Fruit fly (Drosophila melanogaster) whole organism, pupa: ENCODE measurements around the gene santa-maria.

ENCODE experiments used
- CG10348 ChIP-seq: fragments of 200-800 bp; sonication (Bioruptor generic); IDR thresholded peaks from 2 replicates; pipeline ENCODE4 v1.3.6; 2022; ENCODE audit warnings: missing biosample characterization, missing genetic modification characterization
- CG12605 ChIP-seq: fragments of 200-800 bp; sonication (Bioruptor generic); IDR thresholded peaks from 2 replicates; pipeline ENCODE4 v1.3.6; 2022; ENCODE audit warnings: missing biosample characterization, missing genetic modification characterization
- CG13204 ChIP-seq: fragments of 200-800 bp; sonication (Bioruptor generic); optimal IDR thresholded peaks from 2 replicates; lab custom pipeline; 2018; ENCODE audit warnings: missing biosample characterization, mild to moderate bottlenecking, missing genetic modification characterization, moderate library complexity
- CG14655 ChIP-seq: fragments of 200-800 bp; sonication (Bioruptor generic); optimal IDR thresholded peaks from 3 replicates; lab custom pipeline; 2017; ENCODE audit warnings: mild to moderate bottlenecking, missing biosample characterization, missing genetic modification reagents, missing genetic modification characterization
- CG15710 ChIP-seq: fragments of 200-800 bp; sonication (Bioruptor generic); optimal IDR thresholded peaks from 2 replicates; lab custom pipeline; 2018; ENCODE audit warnings: missing biosample characterization, mild to moderate bottlenecking, missing genetic modification characterization, moderate library complexity
- CG17806 ChIP-seq: fragments of 200-800 bp; sonication (Bioruptor generic); optimal IDR thresholded peaks from 2 replicates; lab custom pipeline; 2018; ENCODE audit warnings: missing biosample characterization, mild to moderate bottlenecking, missing genetic modification characterization, moderate library complexity
- CG32121 ChIP-seq: fragments of 200-800 bp; sonication (Bioruptor generic); IDR thresholded peaks from 2 replicates; pipeline ENCODE4 v1.3.6; 2022; ENCODE audit warnings: missing biosample characterization, missing genetic modification characterization
- CG34367 ChIP-seq: fragments of 200-800 bp; sonication (Bioruptor generic); optimal IDR thresholded peaks from 2 replicates; lab custom pipeline; 2018; ENCODE audit warnings: missing biosample characterization, mild to moderate bottlenecking, missing genetic modification characterization
- CG4496 ChIP-seq: fragments of 200-800 bp; sonication (Bioruptor generic); IDR thresholded peaks from 3 replicates; pipeline ENCODE4 v1.3.6; 2022; ENCODE audit warnings: missing biosample characterization, missing genetic modification characterization
- CG8159 ChIP-seq: fragments of 200-800 bp; sonication (Bioruptor generic); optimal IDR thresholded peaks from 3 replicates; lab custom pipeline; 2018; ENCODE audit warnings: missing biosample characterization, mild to moderate bottlenecking, missing genetic modification characterization, moderate library complexity
- CG8301 ChIP-seq: fragments of 200-800 bp; sonication (Bioruptor generic); optimal IDR thresholded peaks from 2 replicates; lab custom pipeline; 2018; ENCODE audit warnings: missing biosample characterization, mild to moderate bottlenecking, missing genetic modification characterization
- CG9948 ChIP-seq: fragments of 200-800 bp; sonication (Bioruptor generic); optimal IDR thresholded peaks from 2 replicates; lab custom pipeline; 2018; ENCODE audit warnings: missing biosample characterization, mild to moderate bottlenecking, missing genetic modification characterization, moderate library complexity
- D1 ChIP-seq: fragments of 200-800 bp; sonication (Bioruptor generic); optimal IDR thresholded peaks from 2 replicates; lab custom pipeline; 2018; ENCODE audit warnings: missing biosample characterization, mild to moderate bottlenecking, missing genetic modification characterization, moderate library complexity
- EcR ChIP-seq: fragments of 200-800 bp; sonication (Bioruptor generic); optimal IDR thresholded peaks from 3 replicates; lab custom pipeline; 2019; ENCODE audit warnings: missing biosample characterization, missing genetic modification characterization, mild to moderate bottlenecking, moderate library complexity, missing genetic modification reagents
- Ets98B ChIP-seq: fragments of 200-800 bp; sonication (Bioruptor generic); IDR thresholded peaks from 2 replicates; pipeline ENCODE4 v1.3.6; 2022; ENCODE audit warnings: missing biosample characterization, missing genetic modification characterization
- Pif1A ChIP-seq: fragments of 200-800 bp; sonication (Bioruptor generic); optimal IDR thresholded peaks from 3 replicates; lab custom pipeline; 2016; ENCODE audit warnings: missing biosample characterization, missing genetic modification characterization
- Pif1B ChIP-seq: fragments of 200-800 bp; sonication (Bioruptor generic); optimal IDR thresholded peaks from 3 replicates; lab custom pipeline; 2016; ENCODE audit warnings: missing biosample characterization, missing genetic modification characterization
- Snoo ChIP-seq: fragments of 200-800 bp; sonication (Bioruptor generic); optimal IDR thresholded peaks from 3 replicates; lab custom pipeline; 2017; ENCODE audit warnings: missing biosample characterization, mild to moderate bottlenecking, missing genetic modification characterization, inconsistent platforms
- fd96Ca ChIP-seq: fragments of 200-800 bp; sonication (Bioruptor generic); IDR thresholded peaks from 3 replicates; pipeline ENCODE4 v1.3.6; 2022; ENCODE audit warnings: missing biosample characterization, missing genetic modification characterization
- gl ChIP-seq: fragments of 200-800 bp; sonication (Bioruptor generic); optimal IDR thresholded peaks from 2 replicates; lab custom pipeline; 2018; ENCODE audit warnings: missing biosample characterization, mild to moderate bottlenecking, missing genetic modification characterization
- rn ChIP-seq: fragments of 200-800 bp; sonication (Bioruptor generic); IDR thresholded peaks from 2 replicates; pipeline ENCODE4 v1.3.6; 2022; ENCODE audit warnings: missing biosample characterization, missing genetic modification characterization

Gene santa-maria

dm6 chr2L:7486222-7486621, 35.2 kb upstream of the santa-maria start:
- TF ChIP-seq CG13204 (GFP tag; lab: Kevin White, UChicago) (no peak), D1 (tag; lab: Kevin White, UChicago) (no peak), rn (GFP tag; lab: Robert Waterston, UW) (no peak), CG10348 (no peak), Snoo (tag; lab: Kevin White, UChicago) (no peak), CG34367 (tag; lab: Kevin White, UChicago) (no peak), Ets98B (GFP tag; lab: Robert Waterston, UW) (no peak), CG9948 (tag; lab: Kevin White, UChicago) (no peak), fd96Ca (GFP tag; lab: Robert Waterston, UW) (no peak), EcR (GFP tag; lab: Kevin White, UChicago) (no peak), gl (tag; lab: Kevin White, UChicago) (no peak), Pif1B (GFP tag; lab: Kevin White, UChicago) (no peak)

DNA sequence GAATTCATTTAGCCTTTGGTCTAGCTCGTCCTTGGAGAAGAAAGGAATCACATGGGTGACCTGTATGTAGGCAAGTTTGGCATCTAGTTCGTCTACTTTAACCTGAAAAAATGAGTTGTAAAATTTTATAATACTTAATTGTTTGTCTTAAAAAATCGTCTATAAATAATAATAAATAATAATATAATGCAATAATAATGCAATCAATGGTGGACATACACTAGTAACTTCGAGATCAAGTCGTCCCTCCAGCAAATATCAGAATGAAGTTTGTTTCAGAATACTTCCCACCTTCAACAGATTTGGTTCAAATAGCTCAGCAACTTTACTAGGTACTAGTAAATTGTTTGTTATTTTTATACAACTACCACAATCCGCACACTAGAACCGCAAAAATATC, 23.4 kb upstream of the santa-maria start, which contains the start of gene CG6441:
TSS of gene CG6441 (plus strand) at position 301 of the 400 bp plus-strand sequence.
- TF ChIP-seq CG13204 (GFP tag; lab: Kevin White, UChicago) (no peak), CG12605 (no peak), CG10348 (no peak), CG4496 (GFP tag; lab: Robert Waterston, UW) (no peak), Pif1A (no peak), Snoo (tag; lab: Kevin White, UChicago) (no peak), fd96Ca (GFP tag; lab: Robert Waterston, UW) (no peak), Ets98B (GFP tag; lab: Robert Waterston, UW) (no peak), rn (GFP tag; lab: Robert Waterston, UW) (no peak), EcR (GFP tag; lab: Kevin White, UChicago) (no peak), gl (tag; lab: Kevin White, UChicago) (no peak), CG17806 (tag; lab: Kevin White, UChicago) (no peak), CG8159 (tag; lab: Kevin White, UChicago) (no peak), CG14655 (GFP tag; lab: Kevin White, UChicago) (no peak), CG34367 (tag; lab: Kevin White, UChicago) (no peak), CG8301 (tag; lab: Kevin White, UChicago) (no peak), CG32121 (GFP tag; lab: Robert Waterston, UW) (no peak), Pif1B (GFP tag; lab: Kevin White, UChicago) (no peak), CG9948 (tag; lab: Kevin White, UChicago) (no peak), CG15710 (no peak)

DNA sequence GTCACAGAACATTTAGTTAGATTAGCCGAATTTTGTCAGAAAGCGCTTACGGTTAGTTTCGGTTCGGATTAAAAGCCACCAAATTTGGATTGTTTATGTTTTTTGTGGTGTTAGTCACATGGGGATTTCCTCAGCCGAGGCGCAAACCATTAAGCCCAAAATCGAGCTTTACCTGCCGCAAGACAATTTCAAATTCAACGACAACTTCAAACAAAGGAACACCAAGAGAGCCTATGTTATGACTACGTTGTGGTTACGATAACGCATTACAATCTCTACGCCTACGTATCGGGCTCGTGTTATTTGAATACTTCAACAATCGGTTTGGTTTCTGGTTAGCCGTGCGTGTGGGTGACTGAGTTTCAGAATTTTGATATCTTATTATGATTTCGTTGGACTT, 22.2 kb upstream of the santa-maria start:
- no peak for TF ChIP-seq CG4496 (GFP tag; lab: Robert Waterston, UW)
- no peak for TF ChIP-seq CG12605
- TF ChIP-seq CG32121 (GFP tag; lab: Robert Waterston, UW) = no peak
- no peak for TF ChIP-seq fd96Ca (GFP tag; lab: Robert Waterston, UW)
- TF ChIP-seq Pif1B (GFP tag; lab: Kevin White, UChicago) = no peak
- no peak for TF ChIP-seq CG15710
- no peak for TF ChIP-seq rn (GFP tag; lab: Robert Waterston, UW)
- no peak for TF ChIP-seq CG8301 (tag; lab: Kevin White, UChicago)
- no peak for TF ChIP-seq CG14655 (GFP tag; lab: Kevin White, UChicago)
- no peak for TF ChIP-seq Snoo (tag; lab: Kevin White, UChicago)
- TF ChIP-seq CG34367 (tag; lab: Kevin White, UChicago) = no peak
- no peak for TF ChIP-seq EcR (GFP tag; lab: Kevin White, UChicago)
- TF ChIP-seq Pif1A = no peak
- TF ChIP-seq CG8159 (tag; lab: Kevin White, UChicago) = no peak
- no peak for TF ChIP-seq gl (tag; lab: Kevin White, UChicago)
- TF ChIP-seq CG17806 (tag; lab: Kevin White, UChicago) = no peak
- no peak for TF ChIP-seq D1 (tag; lab: Kevin White, UChicago)

DNA sequence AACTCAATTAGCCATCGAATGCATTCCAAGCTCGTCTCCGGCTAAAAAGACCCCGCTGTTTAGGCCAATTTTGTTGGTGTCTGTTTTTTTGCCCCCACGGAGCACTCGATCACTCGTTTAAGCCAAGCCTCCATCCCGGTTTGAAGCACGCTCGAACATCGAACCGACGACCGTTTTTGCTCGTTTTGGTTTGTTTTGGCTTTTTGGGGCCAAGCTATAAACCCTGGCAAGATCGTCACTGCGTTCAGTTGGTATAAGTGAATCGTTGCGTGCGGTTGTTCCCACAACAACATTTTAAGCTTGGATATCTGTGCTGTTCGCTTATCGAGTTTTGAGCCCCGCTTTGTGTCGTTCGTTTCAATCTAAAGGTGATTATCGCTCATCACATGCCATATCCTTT, 15.3 kb upstream of the santa-maria start, which contains the start of gene CG6055:
TSS of gene CG6055 (plus strand) at position 240 of the 400 bp plus-strand sequence.
- TF ChIP-seq EcR (GFP tag; lab: Kevin White, UChicago) (peak; percentile 83), CG15710 (no peak), CG12605 (peak; percentile 43; the same call in 1 of the 2 replicates), Pif1A (peak; percentile 40), D1 (tag; lab: Kevin White, UChicago) (no peak), Ets98B (GFP tag; lab: Robert Waterston, UW) (peak; percentile 26; the same call in 1 of the 2 replicates), CG13204 (GFP tag; lab: Kevin White, UChicago) (peak; percentile 64), Snoo (tag; lab: Kevin White, UChicago) (peak; percentile 22), Pif1B (GFP tag; lab: Kevin White, UChicago) (peak; percentile 16), CG34367 (tag; lab: Kevin White, UChicago) (peak; percentile 37), CG10348 (no peak), gl (tag; lab: Kevin White, UChicago) (peak; percentile 69), rn (GFP tag; lab: Robert Waterston, UW) (no peak)

dm6 chr2L:7462147-7462546, 11.1 kb upstream of the santa-maria start, which contains the start of gene Gr28b:
Gr28b (minus strand) TSS chr2L:7462247.
- TF ChIP-seq CG10348 (no peak), CG17806 (tag; lab: Kevin White, UChicago) (no peak), Pif1B (GFP tag; lab: Kevin White, UChicago) (no peak), Pif1A (no peak)

dm6 chr2L:7454112-7454511, 3.1 kb upstream of the santa-maria start, which contains the start of gene Gr28a:
Gr28a (minus strand) TSS chr2L:7454212.
- TF ChIP-seq CG9948 (tag; lab: Kevin White, UChicago) = no peak
- TF ChIP-seq CG12605 = no peak
- TF ChIP-seq CG34367 (tag; lab: Kevin White, UChicago) = no peak
- no peak for TF ChIP-seq CG15710
- no peak for TF ChIP-seq CG13204 (GFP tag; lab: Kevin White, UChicago)
- TF ChIP-seq CG10348 = no peak
- TF ChIP-seq CG17806 (tag; lab: Kevin White, UChicago) = no peak
- no peak for TF ChIP-seq CG8301 (tag; lab: Kevin White, UChicago)
- TF ChIP-seq Pif1B (GFP tag; lab: Kevin White, UChicago) = no peak
- TF ChIP-seq CG32121 (GFP tag; lab: Robert Waterston, UW) = no peak
- TF ChIP-seq fd96Ca (GFP tag; lab: Robert Waterston, UW) = no peak
- no peak for TF ChIP-seq D1 (tag; lab: Kevin White, UChicago)
- TF ChIP-seq Ets98B (GFP tag; lab: Robert Waterston, UW) = no peak
- TF ChIP-seq Snoo (tag; lab: Kevin White, UChicago) = no peak
- no peak for TF ChIP-seq CG4496 (GFP tag; lab: Robert Waterston, UW)
- no peak for TF ChIP-seq rn (GFP tag; lab: Robert Waterston, UW)
- no peak for TF ChIP-seq CG14655 (GFP tag; lab: Kevin White, UChicago)
- no peak for TF ChIP-seq CG8159 (tag; lab: Kevin White, UChicago)
